Worm (Caenorhabditis elegans): ENCODE data around the gene ZK1307.2.

Gene ZK1307.2

DNA sequence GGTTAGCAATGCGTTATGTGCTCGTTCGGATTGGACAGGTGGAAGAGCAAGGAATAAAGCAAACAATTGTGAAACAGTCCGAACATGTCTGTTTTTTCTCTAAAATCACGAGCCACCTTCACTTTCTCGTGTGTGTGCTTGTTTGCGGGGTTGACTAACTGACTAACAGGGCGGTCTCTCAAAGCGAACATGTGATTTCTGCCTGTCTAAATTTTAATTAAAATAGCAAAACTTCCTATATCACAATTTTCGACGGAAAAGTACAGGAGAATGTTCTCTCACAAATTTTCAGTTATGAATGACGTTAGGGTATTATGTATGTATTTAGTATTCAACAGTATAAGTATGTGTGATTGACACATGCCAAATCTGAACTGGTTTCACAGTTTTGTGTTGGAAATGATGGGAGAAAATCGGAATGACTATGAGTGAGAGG is 31.8 kb downstream of the ZK1307.2 start (continued):
- TF ChIP-seq nhr-237 (tag; optimal IDR thresholded peaks at IDR 0.05) (no peak), aly-2 (tag; optimal IDR thresholded peaks at IDR 0.05) (no peak), egl-27 (tag; optimal IDR thresholded peaks at IDR 0.05) (no peak)

DNA sequence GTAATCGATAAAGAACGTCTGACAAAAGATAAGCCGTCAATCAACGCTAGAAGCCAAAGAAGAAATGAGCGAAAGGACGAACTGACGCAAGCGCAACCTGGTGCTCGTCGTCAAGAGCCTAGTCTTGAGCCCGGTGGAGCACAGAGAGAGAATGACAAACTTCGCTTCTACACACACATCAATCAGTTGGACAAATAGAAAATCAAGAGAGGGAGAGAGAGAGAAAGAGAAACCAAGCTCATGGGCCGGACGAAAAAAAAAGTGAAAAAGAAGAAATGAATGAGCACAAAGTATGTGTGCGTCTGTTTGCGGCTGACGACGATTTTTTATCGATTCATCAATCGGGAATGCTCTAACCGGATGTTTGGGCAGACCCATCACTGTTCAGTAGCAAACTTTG is 32.6 kb downstream of the ZK1307.2 start:
- TF ChIP-seq fkh-10 (GFP tag; optimal IDR thresholded peaks at IDR 0.05) (no peak), elt-2 (tag; optimal IDR thresholded peaks at IDR 0.05) (no peak), fkh-4 (tag; optimal IDR thresholded peaks at IDR 0.05; ENCODE audit: borderline replicate concordance) (no peak), ceh-82 (tag; optimal IDR thresholded peaks at IDR 0.05) (no peak), rnt-1 (tag; optimal IDR thresholded peaks at IDR 0.05) (peak; percentile 66), jun-1 (tag; optimal IDR thresholded peaks at IDR 0.05) (no peak), lsy-2 (tag; optimal IDR thresholded peaks at IDR 0.05) (peak; percentile 19 to 55), F16B12.6 (tag; optimal IDR thresholded peaks at IDR 0.05) (no peak), C34B4.2 (tag; optimal IDR thresholded peaks at IDR 0.05) (no peak), aly-2 (tag; optimal IDR thresholded peaks at IDR 0.05) (no peak), hlh-17 (GFP tag; optimal IDR thresholded peaks at IDR 0.05; ENCODE audit: borderline replicate concordance) (no peak), lin-39 (tag; optimal IDR thresholded peaks at IDR 0.05) (peak; percentile 22), skn-1 (tag; optimal IDR thresholded peaks at IDR 0.05) (no peak), fos-1 (tag; optimal IDR thresholded peaks at IDR 0.05) (no peak), mab-9 (GFP tag; IDR thresholded peaks at IDR 0.05) (no peak), Y116A8C.19 (tag; optimal IDR thresholded peaks at IDR 0.05; ENCODE audit: borderline replicate concordance) (no peak), alr-1 (tag; optimal IDR thresholded peaks at IDR 0.05; ENCODE audit: borderline replicate concordance) (no peak), ets-5 (GFP tag; IDR thresholded peaks at IDR 0.05) (no peak), nhr-77 (tag; optimal IDR thresholded peaks at IDR 0.05) (peak; percentile 35), swsn-7 (tag; optimal IDR thresholded peaks at IDR 0.05) (peak; percentile 10), elt-3 (tag; optimal IDR thresholded peaks at IDR 0.05) (no peak), hlh-4 (tag; optimal IDR thresholded peaks at IDR 0.05) (no peak), fkh-8 (tag; optimal IDR thresholded peaks at IDR 0.05) (no peak), zip-4 (GFP tag; optimal IDR thresholded peaks at IDR 0.05) (no peak), tlp-1 (tag; optimal IDR thresholded peaks at IDR 0.05) (no peak), nhr-71 (tag; optimal IDR thresholded peaks at IDR 0.05) (peak; percentile 52), ztf-4 (tag; optimal IDR thresholded peaks at IDR 0.05) (no peak), unc-86 (tag; optimal IDR thresholded peaks at IDR 0.05) (no peak), mdl-1 (tag; optimal IDR thresholded peaks at IDR 0.05) (no peak), nhr-28 (tag; optimal IDR thresholded peaks at IDR 0.05) (no peak), lir-3 (tag; optimal IDR thresholded peaks at IDR 0.05; ENCODE audit: poor library complexity) (no peak), unc-30 (tag; optimal IDR thresholded peaks at IDR 0.05) (no peak), lin-14 (GFP tag; optimal IDR thresholded peaks at IDR 0.05) (peak; percentile 48), unc-130 (tag; optimal IDR thresholded peaks at IDR 0.05) (no peak), unc-62 (GFP tag; optimal IDR thresholded peaks at IDR 0.05) (no peak), pag-3 (tag; optimal IDR thresholded peaks at IDR 0.05; ENCODE audit: borderline replicate concordance, insufficient read depth) (peak; percentile 48), ceh-8 (GFP tag; optimal IDR thresholded peaks at IDR 0.05) (no peak), nhr-11 (tag; optimal IDR thresholded peaks at IDR 0.05) (no peak), dsc-1 (tag; optimal IDR thresholded peaks at IDR 0.05) (peak; percentile 27), nhr-47 (tag; optimal IDR thresholded peaks at IDR 0.05) (no peak), nhr-90 (tag; optimal IDR thresholded peaks at IDR 0.05; ENCODE audit: poor library complexity) (no peak), lin-35 (GFP tag; optimal IDR thresholded peaks at IDR 0.05) (peak in 1 of 2 experiments; percentile 0), tbx-2 (tag; optimal IDR thresholded peaks at IDR 0.05) (no peak), nhr-20 (tag; optimal IDR thresholded peaks at IDR 0.05) (no peak), pqm-1 (tag; optimal IDR thresholded peaks at IDR 0.05) (no peak), zag-1 (tag; optimal IDR thresholded peaks at IDR 0.05) (no peak), xbp-1 (tag; optimal IDR thresholded peaks at IDR 0.05) (no peak), efl-1 (optimal IDR thresholded peaks at IDR 0.05) (peak; percentile 2 to 12), efl-1 (GFP tag; optimal IDR thresholded peaks at IDR 0.05 in 1 of 2) (peak; percentile 17 to 92)

Data from whole organism, L1 larva.